Worm (Caenorhabditis elegans) whole organism, L3 larva: ENCODE measurements around the gene str-196.

Source experiments
- R02D3.7 ChIP-seq: fragments of 150-350 bp; optimal IDR thresholded peaks from 2 replicates; lab custom pipeline; 2014; ENCODE audit warnings: missing biosample characterization, missing genetic modification characterization
- aly-2 ChIP-seq: fragments of 150-350 bp; optimal IDR thresholded peaks from 2 replicates; lab custom pipeline; 2014; ENCODE audit warnings: missing biosample characterization, missing genetic modification characterization
- ceh-82 ChIP-seq: fragments of 150-350 bp; optimal IDR thresholded peaks from 2 replicates; lab custom pipeline; 2014; ENCODE audit warnings: missing biosample characterization, missing genetic modification characterization
- ceh-9 ChIP-seq: sonication (generic microtip); optimal IDR thresholded peaks from 2 replicates; lab custom pipeline; 2018; ENCODE audit warnings: missing biosample characterization, missing genetic modification characterization
- egl-27 ChIP-seq: sonication (generic microtip); optimal IDR thresholded peaks from 4 replicates; lab custom pipeline; 2017; ENCODE audit warnings: missing biosample characterization, missing genetic modification reagents, missing genetic modification characterization
- egl-5 ChIP-seq: fragments of 150-350 bp; optimal IDR thresholded peaks from 2 replicates; lab custom pipeline; 2017; ENCODE audit warnings: missing biosample characterization, missing genetic modification reagents, missing genetic modification characterization, inconsistent platforms
- elt-2 ChIP-seq: sonication (generic microtip); optimal IDR thresholded peaks from 2 replicates; lab custom pipeline; 2016; ENCODE audit warnings: missing genetic modification reagents, mild to moderate bottlenecking, missing genetic modification characterization, missing compliant biosample characterization
- elt-3 ChIP-seq, 3 experiments: fragments of 150-350 bp in 1 of 3; sonication (generic microtip) in 2 of 3; optimal IDR thresholded peaks; 2 replicates in 2 of 3; 4 replicates in 1 of 3; lab custom pipeline; 2014 to 2017; ENCODE audit warnings: missing biosample characterization in 3 of 3, missing genetic modification characterization in 3 of 3
- eor-1 ChIP-seq, 2 experiments: fragments of 150-350 bp; optimal IDR thresholded peaks; 2 replicates each; lab custom pipeline; 2014 to 2018; ENCODE audit warnings: missing biosample characterization in 2 of 2, missing genetic modification characterization in 2 of 2
- fkh-2 ChIP-seq: fragments of 150-350 bp; optimal IDR thresholded peaks from 2 replicates; lab custom pipeline; 2014; ENCODE audit warnings: missing biosample characterization, missing genetic modification reagents, missing genetic modification characterization
- fos-1 ChIP-seq: fragments of 150-350 bp; optimal IDR thresholded peaks from 2 replicates; lab custom pipeline; 2014; ENCODE audit warnings: missing biosample characterization, missing genetic modification characterization
- jun-1 ChIP-seq: fragments of 150-350 bp; optimal IDR thresholded peaks from 2 replicates; lab custom pipeline; 2014; ENCODE audit warnings: missing biosample characterization, missing genetic modification reagents, missing genetic modification characterization
- lin-15B ChIP-seq: fragments of 150-350 bp; optimal IDR thresholded peaks from 2 replicates; lab custom pipeline; 2014; ENCODE audit warnings: missing biosample characterization, missing genetic modification characterization
- lsy-12 ChIP-seq: sonication (generic microtip); optimal IDR thresholded peaks from 2 replicates; lab custom pipeline; 2016; ENCODE audit warnings: mild to moderate bottlenecking, missing genetic modification characterization, missing compliant biosample characterization
- mdl-1 ChIP-seq: fragments of 150-350 bp; optimal IDR thresholded peaks from 2 replicates; lab custom pipeline; 2014; ENCODE audit warnings: missing biosample characterization, missing genetic modification characterization
- nhr-11 ChIP-seq: fragments of 150-350 bp; optimal IDR thresholded peaks from 2 replicates; lab custom pipeline; 2014; ENCODE audit warnings: missing biosample characterization, missing genetic modification characterization
- nhr-23 ChIP-seq: fragments of 150-350 bp; optimal IDR thresholded peaks from 2 replicates; lab custom pipeline; 2014; ENCODE audit warnings: missing biosample characterization, missing genetic modification reagents, missing genetic modification characterization
- nhr-237 ChIP-seq: fragments of 150-350 bp; optimal IDR thresholded peaks from 2 replicates; lab custom pipeline; 2014; ENCODE audit warnings: missing biosample characterization, missing genetic modification characterization
- nhr-25 ChIP-seq: sonication (generic microtip); optimal IDR thresholded peaks from 2 replicates; lab custom pipeline; 2017; ENCODE audit warnings: missing biosample characterization, missing genetic modification characterization
- nhr-28 ChIP-seq: fragments of 150-350 bp; optimal IDR thresholded peaks from 2 replicates; lab custom pipeline; 2014; ENCODE audit warnings: missing biosample characterization, missing genetic modification characterization
- nhr-43 ChIP-seq: sonication (generic microtip); optimal IDR thresholded peaks from 2 replicates; lab custom pipeline; 2016; ENCODE audit warnings: mild to moderate bottlenecking, missing genetic modification characterization, missing compliant biosample characterization; ENCODE audit not compliant: poor library complexity, severe bottlenecking
- nhr-67 ChIP-seq: fragments of 150-350 bp; optimal IDR thresholded peaks from 2 replicates; lab custom pipeline; 2014; ENCODE audit warnings: missing biosample characterization, missing genetic modification characterization
- nhr-76 ChIP-seq: fragments of 150-350 bp; sonication (generic microtip); optimal IDR thresholded peaks from 5 replicates; lab custom pipeline; 2014; ENCODE audit warnings: missing biosample characterization, missing genetic modification characterization
- nhr-77 ChIP-seq: fragments of 150-350 bp; optimal IDR thresholded peaks from 2 replicates; lab custom pipeline; 2014; ENCODE audit warnings: missing biosample characterization, missing genetic modification characterization
- pqm-1 ChIP-seq: fragments of 150-350 bp; optimal IDR thresholded peaks from 2 replicates; lab custom pipeline; 2017; ENCODE audit warnings: missing biosample characterization, missing genetic modification characterization, inconsistent platforms
- skn-1 ChIP-seq: fragments of 150-350 bp; optimal IDR thresholded peaks from 2 replicates; lab custom pipeline; 2014; ENCODE audit warnings: missing biosample characterization, missing genetic modification characterization
- tbx-2 ChIP-seq: sonication (generic microtip); optimal IDR thresholded peaks from 2 replicates; lab custom pipeline; 2016; ENCODE audit warnings: mild to moderate bottlenecking, missing genetic modification characterization, missing compliant biosample characterization
- unc-39 ChIP-seq: sonication (generic microtip); optimal IDR thresholded peaks from 4 replicates; lab custom pipeline; 2017; ENCODE audit warnings: missing biosample characterization, missing genetic modification characterization
- unc-62 ChIP-seq: fragments of 150-350 bp; sonication (generic microtip); optimal IDR thresholded peaks from 4 replicates; lab custom pipeline; 2014; ENCODE audit warnings: missing biosample characterization, missing genetic modification reagents, missing genetic modification characterization
- ztf-4 ChIP-seq: fragments of 150-350 bp; optimal IDR thresholded peaks from 2 replicates; lab custom pipeline; 2014; ENCODE audit warnings: missing biosample characterization, missing genetic modification characterization

str-196 gene

DNA sequence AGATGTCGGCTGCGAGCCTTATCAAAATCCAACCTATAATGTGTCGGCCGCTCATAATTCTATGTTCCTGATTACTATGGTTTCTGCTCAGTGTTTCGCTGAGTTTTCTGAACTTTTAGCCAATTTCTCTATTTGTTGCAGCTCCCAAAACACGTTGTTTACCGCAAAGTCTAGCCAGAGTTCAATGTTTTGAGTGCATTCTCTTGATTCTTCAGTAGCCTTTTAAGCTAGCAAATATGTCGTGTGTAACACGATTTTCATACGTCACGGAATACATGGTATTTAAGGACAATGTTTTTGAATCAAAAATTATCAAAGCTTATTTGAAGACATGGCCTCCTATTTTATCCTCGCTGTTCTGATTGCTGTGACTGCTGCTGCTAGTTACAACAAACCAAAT lies 13.7 kb downstream of the str-196 start, which contains the start of gene srlf-19:
Gene srlf-19 (plus strand): TSS at position 301 of the 400 bp plus-strand sequence.
- TF ChIP-seq ceh-82 (tag; lab: Kevin White, UChicago) = no peak
- TF ChIP-seq lin-15B (tag; lab: Kevin White, UChicago) = no peak
- TF ChIP-seq nhr-237 (tag; lab: Kevin White, UChicago) = no peak
- TF ChIP-seq nhr-77 (tag; lab: Kevin White, UChicago) = no peak
- TF ChIP-seq fkh-2 (tag; lab: Kevin White, UChicago) = no peak
- TF ChIP-seq jun-1 = no peak
- no peak for TF ChIP-seq unc-62 (GFP tag; lab: Kevin White, UChicago)

ce11 chrV:512420-512819 lies 20.9 kb downstream of the str-196 start, which contains the start of gene srh-37:
Gene srh-37 (minus strand): TSS chrV:512520.
- no peak for TF ChIP-seq elt-3 (tag; optimal IDR thresholded peaks at IDR 0.05; lab: Kevin White, UChicago)
- TF ChIP-seq lsy-12 (tag; lab: Kevin White, UChicago) = no peak
- TF ChIP-seq eor-1 (tag; optimal IDR thresholded peaks at IDR 0.05; lab: Kevin White, UChicago) = no peak
- no peak for TF ChIP-seq egl-27 (tag; lab: Kevin White, UChicago)
- TF ChIP-seq nhr-76 (tag; lab: Kevin White, UChicago) = no peak
- no peak for TF ChIP-seq aly-2 (tag; lab: Kevin White, UChicago)
- TF ChIP-seq nhr-23 (tag; lab: Kevin White, UChicago) = no peak
- TF ChIP-seq egl-5 = no peak
- TF ChIP-seq nhr-43 (tag; lab: Kevin White, UChicago) = no peak
- TF ChIP-seq mdl-1 (tag; lab: Kevin White, UChicago) = no peak
- TF ChIP-seq unc-39 (tag; lab: Kevin White, UChicago) = no peak
- TF ChIP-seq R02D3.7 (tag; lab: Kevin White, UChicago) = no peak
- TF ChIP-seq fos-1 (tag; lab: Kevin White, UChicago) = no peak
- no peak for TF ChIP-seq skn-1 (tag; lab: Kevin White, UChicago)
- TF ChIP-seq lin-15B (tag; lab: Kevin White, UChicago) = no peak
- no peak for TF ChIP-seq unc-62 (GFP tag; lab: Kevin White, UChicago)
- TF ChIP-seq, all 47 proteins: peak for 0

DNA sequence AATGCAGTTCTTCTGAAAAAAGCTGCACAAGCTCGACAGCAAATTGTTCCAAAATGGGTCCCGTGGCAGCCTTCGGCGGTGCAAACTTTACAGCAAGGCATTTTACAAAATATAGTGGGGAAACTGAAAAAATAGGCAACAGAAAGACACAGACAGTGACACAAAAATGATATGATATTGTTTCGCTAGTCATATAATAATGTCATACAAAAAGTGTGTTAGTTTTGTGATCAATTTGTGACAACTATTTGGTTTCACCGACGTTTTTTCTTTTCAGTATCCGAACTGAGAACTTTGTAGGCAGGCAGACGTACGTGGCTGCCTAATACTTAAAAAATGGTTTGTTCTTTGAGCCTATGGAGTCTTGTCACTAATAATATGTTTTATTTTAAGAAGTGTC lies 27.9 kb downstream of the str-196 start, which contains the start of gene nhr-210:
Gene nhr-210 (minus strand): TSS at position 101 of the 400 bp plus-strand sequence.
- TF ChIP-seq elt-3 (tag; optimal IDR thresholded peaks at IDR 0.05; lab: Kevin White, UChicago) = no peak
- no peak for TF ChIP-seq tbx-2 (tag; lab: Kevin White, UChicago)
- no peak for TF ChIP-seq lin-15B (tag; lab: Kevin White, UChicago)
- no peak for TF ChIP-seq ceh-9 (tag; lab: Kevin White, UChicago)
- TF ChIP-seq elt-2 (tag; lab: Kevin White, UChicago) = peak; percentile 13
- no peak for TF ChIP-seq fkh-2 (tag; lab: Kevin White, UChicago)
- TF ChIP-seq, all 47 proteins: peak for 1

DNA sequence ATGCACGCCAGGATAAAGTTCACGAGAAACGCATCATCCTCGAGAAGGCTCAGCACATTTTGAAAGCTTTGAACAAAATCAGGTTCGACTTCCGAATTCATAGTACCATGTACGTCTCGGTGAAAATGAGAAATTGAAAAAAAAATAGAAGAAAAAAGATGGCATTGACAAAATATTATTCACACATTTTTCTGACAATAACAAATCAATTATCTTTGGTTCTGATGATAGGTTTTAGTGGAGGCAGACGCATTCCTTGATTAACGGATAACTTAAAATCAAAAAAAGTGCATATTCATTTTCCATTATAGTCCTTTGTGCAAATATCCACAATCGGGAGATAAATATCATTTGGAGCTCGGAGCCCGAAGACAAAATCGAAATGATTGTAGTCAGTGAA lies 30.0 kb downstream of the str-196 start, which contains the start of gene srw-107:
Gene srw-107 (minus strand): TSS at position 101 of the 400 bp plus-strand sequence.
- TF ChIP-seq egl-27 (tag; lab: Kevin White, UChicago) (no peak), nhr-77 (tag; lab: Kevin White, UChicago) (no peak), lin-15B (tag; lab: Kevin White, UChicago) (no peak), nhr-67 (tag; lab: Kevin White, UChicago) (no peak), nhr-23 (tag; lab: Kevin White, UChicago) (no peak), nhr-11 (no peak), nhr-25 (no peak), ceh-82 (tag; lab: Kevin White, UChicago) (no peak), elt-3 (tag; optimal IDR thresholded peaks at IDR 0.05; lab: Kevin White, UChicago) (no peak), fos-1 (tag; lab: Kevin White, UChicago) (no peak), nhr-28 (tag; lab: Kevin White, UChicago) (no peak)
- TF ChIP-seq, all 47 proteins: peak for 0

- TF ChIP-seq elt-2 (tag; lab: Kevin White, UChicago) (peak; percentile 43), unc-62 (GFP tag; lab: Kevin White, UChicago) (no peak), ztf-4 (tag; lab: Kevin White, UChicago) (no peak), ceh-9 (tag; lab: Kevin White, UChicago) (no peak), lsy-12 (tag; lab: Kevin White, UChicago) (no peak), pqm-1 (tag; lab: Kevin White, UChicago) (peak; percentile 53)
Observed at ce11 chrV:524058-524457, 32.5 kb downstream of the str-196 start, which contains the start of gene lipl-3. Gene lipl-3 (minus strand): TSS chrV:524218.
